Worm (Caenorhabditis elegans) whole organism, L4 larva: ENCODE results near the gene clec-137.

Experiments used
- D1046.2 ChIP-seq: fragments of 200-800 bp; sonication (Bioruptor generic); IDR thresholded peaks from 2 replicates; pipeline ENCODE4 v1.3.6; 2022; ENCODE audit warnings: missing genetic modification characterization, missing compliant biosample characterization
- F10B5.3 ChIP-seq: sonication (generic microtip); optimal IDR thresholded peaks from 2 replicates; lab custom pipeline; 2016; ENCODE audit warnings: mild to moderate bottlenecking, missing genetic modification characterization, missing compliant biosample characterization
- F26F4.8 ChIP-seq: fragments of 200-800 bp; sonication (Bioruptor generic); conservative IDR thresholded peaks from 2 replicates; pipeline ENCODE4 v1.3.6; 2022; ENCODE audit warnings: missing genetic modification characterization, missing compliant biosample characterization
- F49E8.2 ChIP-seq: sonication (generic microtip); optimal IDR thresholded peaks from 2 replicates; lab custom pipeline; 2016; ENCODE audit warnings: missing compliant biosample characterization, mild to moderate bottlenecking, missing genetic modification characterization, borderline replicate concordance
- T20F7.1 ChIP-seq: fragments of 200-800 bp; sonication (Bioruptor generic); optimal IDR thresholded peaks from 2 replicates; lab custom pipeline; 2018; ENCODE audit warnings: mild to moderate bottlenecking, missing genetic modification characterization, missing compliant biosample characterization
- T26A8.4 ChIP-seq: fragments of 200-800 bp; sonication (Bioruptor generic); IDR thresholded peaks from 2 replicates; pipeline ENCODE4 v1.3.6; 2022; ENCODE audit warnings: missing genetic modification characterization, missing compliant biosample characterization
- ZK546.5 ChIP-seq, 2 experiments: sonication (generic microtip); optimal IDR thresholded peaks; 2 replicates each; lab custom pipeline; 2017; ENCODE audit warnings: missing biosample characterization in 2 of 2, missing genetic modification characterization in 2 of 2
- aha-1 ChIP-seq: fragments of 150-350 bp; peaks from one replicate; lab custom pipeline; 2014; ENCODE audit warnings: missing biosample characterization, missing genetic modification characterization
- attf-4 ChIP-seq: sonication (generic microtip); optimal IDR thresholded peaks from 3 replicates; lab custom pipeline; 2017; ENCODE audit warnings: missing biosample characterization, missing genetic modification characterization
- ceh-28 ChIP-seq: fragments of 150-350 bp; optimal IDR thresholded peaks from 2 replicates; lab custom pipeline; 2014; ENCODE audit warnings: missing biosample characterization, missing genetic modification reagents, missing genetic modification characterization
- ces-1 ChIP-seq: fragments of 150-350 bp; sonication (generic microtip); optimal IDR thresholded peaks from 4 replicates; lab custom pipeline; 2014; ENCODE audit warnings: missing biosample characterization, missing genetic modification reagents, missing genetic modification characterization
- daf-12 ChIP-seq: fragments of 150-350 bp; optimal IDR thresholded peaks from 2 replicates; lab custom pipeline; 2014; ENCODE audit warnings: missing biosample characterization, missing genetic modification reagents, missing genetic modification characterization
- daf-16 ChIP-seq, 3 experiments: sonication (generic microtip); optimal IDR thresholded peaks; 2 replicates each; lab custom pipeline; 2016 to 2017; ENCODE audit warnings: missing genetic modification characterization in 3 of 3, missing genetic modification reagents in 3 of 3, mild to moderate bottlenecking in 2 of 3, missing compliant biosample characterization in 2 of 3, missing biosample characterization in 1 of 3, moderate library complexity in 1 of 3
- daf-8 ChIP-seq: fragments of 200-800 bp; sonication (Bioruptor generic); IDR thresholded peaks from 2 replicates; pipeline ENCODE4 v1.3.6; 2022; ENCODE audit warnings: missing genetic modification characterization, missing compliant biosample characterization
- dpl-1 ChIP-seq: fragments of 150-350 bp; optimal IDR thresholded peaks from 2 replicates; lab custom pipeline; 2014; ENCODE audit warnings: missing biosample characterization, missing genetic modification reagents, missing genetic modification characterization
- egl-27 ChIP-seq: sonication (generic microtip); optimal IDR thresholded peaks from 3 replicates; lab custom pipeline; 2017; ENCODE audit warnings: missing biosample characterization, missing genetic modification reagents, missing genetic modification characterization
- fkh-10 ChIP-seq: fragments of 150-350 bp; optimal IDR thresholded peaks from 2 replicates; lab custom pipeline; 2014; ENCODE audit warnings: missing biosample characterization, missing genetic modification reagents, missing genetic modification characterization
- fos-1 ChIP-seq: fragments of 150-350 bp; optimal IDR thresholded peaks from 2 replicates; lab custom pipeline; 2014; ENCODE audit warnings: missing biosample characterization, missing genetic modification characterization
- hif-1 ChIP-seq, 2 experiments: sonication (generic microtip); optimal IDR thresholded peaks; 2 replicates each; lab custom pipeline; 2016 to 2017; ENCODE audit warnings: missing compliant biosample characterization in 2 of 2, missing genetic modification characterization in 2 of 2, missing genetic modification reagents in 2 of 2, missing genotype in 2 of 2, mild to moderate bottlenecking in 1 of 2
- hlh-11 ChIP-seq: fragments of 200-800 bp; sonication (Bioruptor generic); optimal IDR thresholded peaks from 2 replicates; lab custom pipeline; 2018; ENCODE audit warnings: mild to moderate bottlenecking, missing genetic modification characterization, missing compliant biosample characterization
- jun-1 ChIP-seq: fragments of 150-350 bp; optimal IDR thresholded peaks from 2 replicates; lab custom pipeline; 2014; ENCODE audit warnings: missing biosample characterization, missing genetic modification reagents, missing genetic modification characterization
- lin-1 ChIP-seq: fragments of 200-800 bp; sonication (Bioruptor generic); IDR thresholded peaks from 2 replicates; pipeline ENCODE4 v1.3.6; 2022; ENCODE audit warnings: missing genetic modification reagents, missing genetic modification characterization, missing compliant biosample characterization
- lin-15B ChIP-seq: fragments of 150-350 bp; sonication (generic microtip); optimal IDR thresholded peaks from 3 replicates; lab custom pipeline; 2014; ENCODE audit warnings: missing biosample characterization, missing genetic modification characterization
- lin-39 ChIP-seq: fragments of 150-350 bp; optimal IDR thresholded peaks from 2 replicates; lab custom pipeline; 2014; ENCODE audit warnings: missing biosample characterization, missing genetic modification reagents, missing genetic modification characterization
- lir-3 ChIP-seq: sonication (generic microtip); optimal IDR thresholded peaks from 2 replicates; lab custom pipeline; 2016; ENCODE audit warnings: mild to moderate bottlenecking, missing genetic modification characterization, missing compliant biosample characterization
- madf-5 ChIP-seq, 2 experiments: fragments of 200-800 bp; sonication (Bioruptor generic); IDR thresholded peaks; 2 replicates each; pipeline ENCODE4 v1.3.6; 2022; ENCODE audit warnings: missing compliant biosample characterization in 2 of 2, missing genetic modification characterization in 2 of 2
- madf-9 ChIP-seq: fragments of 200-800 bp; sonication (Bioruptor generic); conservative IDR thresholded peaks from 2 replicates; pipeline ENCODE4 v1.3.6; 2022; ENCODE audit warnings: missing genetic modification reagents, missing genetic modification characterization, missing compliant biosample characterization
- mdl-1 ChIP-seq, 2 experiments: fragments of 150-350 bp in 1 of 2; sonication (generic microtip) in 1 of 2; optimal IDR thresholded peaks; 2 replicates each; lab custom pipeline; 2014 to 2017; ENCODE audit warnings: missing biosample characterization in 2 of 2, missing genetic modification characterization in 2 of 2
- mxl-2 ChIP-seq: fragments of 200-800 bp; sonication (Bioruptor generic); conservative IDR thresholded peaks from 2 replicates; pipeline ENCODE4 v1.3.6; 2022; ENCODE audit warnings: missing genetic modification reagents, missing genetic modification characterization, missing compliant biosample characterization
- nhr-10 ChIP-seq: fragments of 150-350 bp; optimal IDR thresholded peaks from 2 replicates; lab custom pipeline; 2014; ENCODE audit warnings: missing biosample characterization, missing genetic modification characterization
- nhr-11 ChIP-seq: fragments of 150-350 bp; optimal IDR thresholded peaks from 2 replicates; lab custom pipeline; 2014; ENCODE audit warnings: missing biosample characterization, missing genetic modification characterization
- nhr-237 ChIP-seq: sonication (generic microtip); optimal IDR thresholded peaks from 2 replicates; lab custom pipeline; 2017; ENCODE audit warnings: missing biosample characterization, missing genetic modification characterization
- nhr-25 ChIP-seq: sonication (generic microtip); optimal IDR thresholded peaks from 2 replicates; lab custom pipeline; 2017; ENCODE audit warnings: missing genetic modification characterization, mild to moderate bottlenecking, missing compliant biosample characterization, antibody characterized with exemption, moderate library complexity, borderline replicate concordance; ENCODE audit not compliant: insufficient read depth
- nhr-28 ChIP-seq: fragments of 150-350 bp; optimal IDR thresholded peaks from 2 replicates; lab custom pipeline; 2014; ENCODE audit warnings: missing biosample characterization, missing genetic modification characterization
- pha-4 ChIP-seq, 2 experiments: fragments of 150-350 bp in 1 of 2; fragments of 200-800 bp in 1 of 2; sonication (Bioruptor generic) in 1 of 2; IDR thresholded peaks in 1 of 2; optimal IDR thresholded peaks in 1 of 2; 2 replicates each; pipeline versions ENCODE4 v1.3.6 to Lab custom; 2014 to 2022; ENCODE audit warnings: missing genetic modification characterization in 2 of 2, missing genetic modification reagents in 2 of 2, missing biosample characterization in 1 of 2, missing compliant biosample characterization in 1 of 2
- saeg-2 ChIP-seq: fragments of 200-800 bp; sonication (Bioruptor generic); IDR thresholded peaks from 2 replicates; pipeline ENCODE4 v1.3.6; 2022; ENCODE audit warnings: missing genetic modification reagents, missing genetic modification characterization, missing compliant biosample characterization
- set-16 ChIP-seq: fragments of 200-800 bp; sonication (Bioruptor generic); IDR thresholded peaks from 2 replicates; pipeline ENCODE4 v1.3.6; 2022; ENCODE audit warnings: missing genetic modification reagents, missing genetic modification characterization, missing compliant biosample characterization
- tra-1 ChIP-seq: fragments of 200-800 bp; sonication (Bioruptor generic); IDR thresholded peaks from 2 replicates; pipeline ENCODE4 v1.3.6; 2022; ENCODE audit warnings: missing genetic modification reagents, missing genetic modification characterization, missing compliant biosample characterization
- unc-130 ChIP-seq: sonication (generic microtip); optimal IDR thresholded peaks from 2 replicates; lab custom pipeline; 2016; ENCODE audit warnings: missing genetic modification reagents, missing genetic modification characterization, missing compliant biosample characterization
- unc-62 ChIP-seq, 3 experiments: fragments of 150-350 bp in 1 of 3; sonication (generic microtip); optimal IDR thresholded peaks in 2 of 3; peaks in 1 of 3; 1 replicate in 1 of 3; 2 replicates in 2 of 3; lab custom pipeline; 2014 to 2017; ENCODE audit warnings: missing biosample characterization in 3 of 3, missing genetic modification characterization in 3 of 3, missing genetic modification reagents in 3 of 3, missing genotype in 1 of 3
- zag-1 ChIP-seq: fragments of 150-350 bp; optimal IDR thresholded peaks from 2 replicates; lab custom pipeline; 2014; ENCODE audit warnings: missing biosample characterization, missing genetic modification characterization
- zfp-2 ChIP-seq: sonication (generic microtip); optimal IDR thresholded peaks from 2 replicates; lab custom pipeline; 2016; ENCODE audit warnings: mild to moderate bottlenecking, missing genetic modification characterization, missing compliant biosample characterization
- zfp-3 ChIP-seq: fragments of 200-800 bp; sonication (Bioruptor generic); conservative IDR thresholded peaks from 2 replicates; pipeline ENCODE4 v1.3.6; 2022; ENCODE audit warnings: missing genetic modification reagents, missing genetic modification characterization, missing compliant biosample characterization
- zip-11 ChIP-seq: fragments of 200-800 bp; sonication (Bioruptor generic); IDR thresholded peaks from 2 replicates; pipeline ENCODE4 v1.3.6; 2022; ENCODE audit warnings: missing genetic modification characterization, missing compliant biosample characterization

clec-137 gene

ce11 chrII:4616443-4616842 is 1.4 kb downstream of the clec-137 start, which contains the start of gene clec-136 (continued):
- TF ChIP-seq saeg-2 (GFP tag; lab: Robert Waterston, UW), result no peak
- TF ChIP-seq F26F4.8 (GFP tag; lab: Robert Waterston, UW), result no peak
- TF ChIP-seq nhr-11 (tag; lab: Kevin White, UChicago), result no peak
- TF ChIP-seq lin-1 (GFP tag; lab: Robert Waterston, UW), result no peak

DNA sequence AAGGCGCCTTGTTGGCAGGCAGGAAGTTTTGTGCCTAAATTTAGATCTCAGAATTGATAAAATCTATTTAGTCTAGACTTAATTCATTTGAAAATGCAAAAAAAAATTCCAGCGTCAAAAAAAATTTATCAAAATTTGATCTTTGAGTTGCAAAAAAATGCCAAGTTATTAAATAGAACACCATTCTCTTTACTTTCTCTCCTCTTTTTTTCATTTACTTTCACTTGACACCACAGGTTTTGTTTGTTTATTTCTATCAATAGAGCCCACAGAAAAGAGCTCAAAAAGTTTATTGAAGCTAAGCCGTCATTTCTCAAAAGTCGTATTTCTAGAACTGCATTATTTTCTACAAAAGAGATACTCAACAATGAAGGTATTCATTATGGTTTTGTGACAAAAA is 5.2 kb downstream of the clec-137 start, which contains the start of gene pqn-35:
TSS of gene pqn-35 (plus strand) at position 301 of the 400 bp plus-strand sequence.
- TF ChIP-seq zfp-3 (GFP tag; lab: Robert Waterston, UW) (no peak), ceh-28 (no peak), hif-1 (tag; optimal IDR thresholded peaks at IDR 0.05; lab: Kevin White, UChicago) (no peak), zip-11 (no peak), nhr-25 (tag; lab: Kevin White, UChicago) (no peak), zfp-2 (tag; lab: Kevin White, UChicago) (no peak), tra-1 (GFP tag; lab: Robert Waterston, UW) (no peak), nhr-237 (tag; lab: Kevin White, UChicago) (no peak), lin-39 (tag; lab: Kevin White, UChicago) (no peak), T26A8.4 (GFP tag; lab: Robert Waterston, UW) (no peak), mxl-2 (GFP tag; lab: Robert Waterston, UW) (no peak), lir-3 (tag; lab: Kevin White, UChicago) (no peak), jun-1 (no peak), madf-5 (GFP tag; IDR thresholded peaks at IDR 0.05; lab: Robert Waterston, UW) (no peak)
- TF ChIP-seq, all 104 proteins: peak for 0

DNA sequence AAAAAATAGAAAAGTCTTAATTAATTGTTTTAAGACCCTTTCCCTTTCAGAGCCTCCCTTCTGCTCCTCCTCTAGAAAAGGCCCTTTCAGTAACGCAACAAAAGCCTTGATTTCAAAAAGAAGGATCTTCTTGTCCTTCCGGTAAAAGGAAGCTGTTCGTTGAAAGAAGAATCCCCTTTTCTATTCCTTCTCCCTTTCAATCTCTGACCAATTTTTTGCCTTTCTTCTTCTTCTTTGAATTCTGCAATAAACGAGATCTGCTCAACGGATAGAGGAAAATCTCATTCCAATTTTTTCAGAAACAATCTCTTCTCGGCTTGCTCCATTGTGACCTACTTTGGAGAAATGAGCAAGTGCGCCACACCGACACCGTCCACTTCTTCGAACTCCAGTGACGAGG is 9.8 kb downstream of the clec-137 start, which contains the start of gene F35D11.3:
TSS of gene F35D11.3 (plus strand) at position 300 of the 400 bp plus-strand sequence.
- TF ChIP-seq set-16, result no peak
- peak; percentile 62 for TF ChIP-seq fkh-10 (GFP tag; lab: Kevin White, UChicago)
- no peak for TF ChIP-seq F49E8.2
- TF ChIP-seq daf-12 (tag; lab: Kevin White, UChicago), result no peak

ce11 chrII:4606687-4607297 is 11.1 kb downstream of the clec-137 start:
- TF ChIP-seq aha-1 (tag; lab: Kevin White, UChicago) (peak; percentile 66), T20F7.1 (no peak), nhr-10 (tag; lab: Kevin White, UChicago) (no peak), zag-1 (tag; lab: Kevin White, UChicago) (no peak), fos-1 (no peak), dpl-1 (GFP tag; lab: Kevin White, UChicago) (no peak), pha-4 (GFP tag; IDR thresholded peaks at IDR 0.05; lab: Robert Waterston, UW) (no peak), pha-4 (tag; optimal IDR thresholded peaks at IDR 0.05; lab: Kevin White, UChicago) (no peak), fkh-10 (GFP tag; lab: Kevin White, UChicago) (peak; percentile 76), F10B5.3 (tag; lab: Kevin White, UChicago) (no peak), daf-16 (GFP tag; optimal IDR thresholded peaks at IDR 0.05; lab: Kevin White, UChicago) (no peak), daf-16 (tag; optimal IDR thresholded peaks at IDR 0.05; lab: Kevin White, UChicago) (peak; percentile 77), saeg-2 (GFP tag; lab: Robert Waterston, UW) (no peak), egl-27 (no peak), unc-130 (no peak), hlh-11 (peak; percentile 15), daf-12 (tag; lab: Kevin White, UChicago) (no peak), mdl-1 (tag; optimal IDR thresholded peaks at IDR 0.05; lab: Kevin White, UChicago) (no peak), attf-4 (tag; lab: Kevin White, UChicago) (no peak), madf-9 (no peak), D1046.2 (GFP tag; lab: Robert Waterston, UW) (no peak), lin-15B (tag; lab: Kevin White, UChicago) (no peak), nhr-28 (tag; lab: Kevin White, UChicago) (peak; percentile 9), unc-62 (GFP tag; optimal IDR thresholded peaks at IDR 0.05 in 1 of 2; lab: Kevin White, UChicago) (no peak), unc-62 (tag; optimal IDR thresholded peaks at IDR 0.05; lab: Kevin White, UChicago) (no peak), ZK546.5 (tag; optimal IDR thresholded peaks at IDR 0.05; lab: Kevin White, UChicago) (no peak), zip-11 (no peak), set-16 (no peak), daf-8 (GFP tag; lab: Robert Waterston, UW) (no peak), ces-1 (GFP tag; lab: Kevin White, UChicago) (peak; percentile 85)
